Worm (Caenorhabditis elegans) whole organism, midembryonic: ENCODE data around the gene Y25C1A.7.

ENCODE experiments used
- cog-1 ChIP-seq: sonication (generic microtip); optimal IDR thresholded peaks from 2 replicates; lab custom pipeline; 2016; ENCODE audit warnings: missing genetic modification characterization, missing compliant biosample characterization
- flt-1 ChIP-seq: fragments of 200-800 bp; sonication (Bioruptor generic); IDR thresholded peaks from 2 replicates; pipeline ENCODE4 v1.3.6; 2022; ENCODE audit warnings: missing genetic modification characterization, missing compliant biosample characterization
- tab-1 ChIP-seq: fragments of 200-800 bp; sonication (Bioruptor generic); IDR thresholded peaks from 2 replicates; pipeline ENCODE4 v1.3.6; 2022; ENCODE audit warnings: missing genetic modification characterization, missing compliant biosample characterization

ce11 chrII:3054221-3054620 is 16.6 kb downstream of the Y25C1A.7 start, which contains the start of gene lido-13:
- TF ChIP-seq tab-1 (GFP tag; lab: Robert Waterston, UW) (no peak), flt-1 (GFP tag; lab: Robert Waterston, UW) (no peak), cog-1 (no peak)
